Worm (Caenorhabditis elegans) whole organism, L4/young adult: ENCODE data around the gene W08E12.7.
"Not testable (repeated sequence)": the region's sequence is repeated elsewhere in the genome, so short reads cannot be mapped to it uniquely, and the experiment has no call there.

Experiments used
- W03F9.2 ChIP-seq: fragments of 150-350 bp; optimal IDR thresholded peaks from 2 replicates; lab custom pipeline; 2014; ENCODE audit warnings: missing biosample characterization, missing genetic modification characterization
- dao-5 ChIP-seq: sonication (generic microtip); optimal IDR thresholded peaks from 2 replicates; lab custom pipeline; 2016; ENCODE audit warnings: missing genotype, missing genetic modification characterization, moderate library complexity, missing compliant biosample characterization
- him-1 ChIP-seq: sonication (generic microtip); optimal IDR thresholded peaks from 2 replicates; lab custom pipeline; 2016; ENCODE audit warnings: missing genotype, missing genetic modification reagents, missing genetic modification characterization, missing compliant biosample characterization

The W08E12.7 gene

DNA sequence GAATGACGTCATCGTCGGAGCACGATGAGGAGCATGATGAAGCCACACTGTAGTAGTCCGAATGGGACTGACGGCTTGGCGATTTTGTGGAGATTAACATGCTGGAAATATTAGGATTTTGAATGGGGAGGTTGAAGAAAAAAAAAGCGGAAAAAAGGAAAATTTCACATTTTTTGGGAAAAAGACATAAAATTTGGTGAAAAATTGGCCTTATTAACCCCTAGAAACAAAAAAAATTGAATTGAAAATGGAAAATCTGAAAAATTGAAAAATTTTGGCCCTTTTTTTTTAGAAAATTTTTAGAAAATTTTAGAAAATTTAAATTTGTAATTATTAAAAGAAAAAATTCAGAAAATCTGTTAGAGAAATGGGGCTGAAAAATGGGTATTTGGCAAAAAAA, 21.6 kb upstream of the W08E12.7 start, which contains the start of gene T26C12.3:
Gene T26C12.3 (minus strand): TSS at position 101 of the 400 bp plus-strand sequence.
- TF ChIP-seq him-1 (no peak), W03F9.2 (tag; lab: Kevin White, UChicago) (no peak), dao-5 (tag; lab: Kevin White, UChicago) (no peak)

ce11 chrIV:3278822-3279221, 16.1 kb upstream of the W08E12.7 start:
- no peak for TF ChIP-seq dao-5 (tag; lab: Kevin White, UChicago)
- TF ChIP-seq him-1 = no peak
- TF ChIP-seq W03F9.2 (tag; lab: Kevin White, UChicago) = no peak

- TF ChIP-seq W03F9.2 (tag; lab: Kevin White, UChicago) = no peak
- no peak for TF ChIP-seq him-1
- TF ChIP-seq dao-5 (tag; lab: Kevin White, UChicago) = no peak
Measured at ce11 chrIV:3289237-3289636, 5.7 kb upstream of the W08E12.7 start, which contains the start of gene gcy-23. Gene gcy-23, minus strand, starts transcription at chrIV:3289337.

DNA sequence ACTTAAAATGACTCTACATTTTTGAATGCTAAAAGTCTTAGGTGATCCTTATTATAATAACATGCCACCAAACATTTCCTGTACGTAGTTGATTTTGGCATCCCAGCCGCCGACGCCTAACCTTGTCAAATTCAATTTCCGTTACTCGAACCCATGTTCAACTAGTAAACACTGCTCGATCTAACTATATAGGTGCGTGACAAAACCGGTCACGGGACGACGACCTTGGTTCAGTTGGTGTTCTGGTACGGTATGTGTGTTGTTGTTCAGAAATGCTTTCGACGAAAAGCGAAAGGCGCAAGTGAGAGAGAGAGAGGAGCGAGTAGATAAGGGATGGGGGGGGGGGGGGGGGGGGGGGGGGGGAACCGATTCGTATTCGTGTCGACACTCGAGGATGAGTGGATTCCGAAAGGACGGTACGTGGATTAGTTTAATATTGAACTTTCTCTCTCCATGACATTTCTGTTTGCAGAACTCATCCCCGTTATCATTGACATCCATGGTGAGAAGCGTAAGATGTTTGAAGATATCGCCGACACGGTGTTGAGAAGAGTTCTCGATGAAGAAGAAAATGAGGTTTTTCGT, 2.9 kb upstream of the W08E12.7 start, which contains the start of gene W08E12.8:
Gene W08E12.8 (plus strand): TSS at position 395 of the 585 bp plus-strand sequence.
- TF ChIP-seq W03F9.2 (tag; lab: Kevin White, UChicago) (no peak), him-1 (no peak), dao-5 (tag; lab: Kevin White, UChicago) (no peak)

ce11 chrIV:3293800-3294493, 988 bp upstream of the W08E12.7 start:
- TF ChIP-seq dao-5 (tag; lab: Kevin White, UChicago) (no peak), him-1 (no peak), W03F9.2 (tag; lab: Kevin White, UChicago) (no peak)

DNA sequence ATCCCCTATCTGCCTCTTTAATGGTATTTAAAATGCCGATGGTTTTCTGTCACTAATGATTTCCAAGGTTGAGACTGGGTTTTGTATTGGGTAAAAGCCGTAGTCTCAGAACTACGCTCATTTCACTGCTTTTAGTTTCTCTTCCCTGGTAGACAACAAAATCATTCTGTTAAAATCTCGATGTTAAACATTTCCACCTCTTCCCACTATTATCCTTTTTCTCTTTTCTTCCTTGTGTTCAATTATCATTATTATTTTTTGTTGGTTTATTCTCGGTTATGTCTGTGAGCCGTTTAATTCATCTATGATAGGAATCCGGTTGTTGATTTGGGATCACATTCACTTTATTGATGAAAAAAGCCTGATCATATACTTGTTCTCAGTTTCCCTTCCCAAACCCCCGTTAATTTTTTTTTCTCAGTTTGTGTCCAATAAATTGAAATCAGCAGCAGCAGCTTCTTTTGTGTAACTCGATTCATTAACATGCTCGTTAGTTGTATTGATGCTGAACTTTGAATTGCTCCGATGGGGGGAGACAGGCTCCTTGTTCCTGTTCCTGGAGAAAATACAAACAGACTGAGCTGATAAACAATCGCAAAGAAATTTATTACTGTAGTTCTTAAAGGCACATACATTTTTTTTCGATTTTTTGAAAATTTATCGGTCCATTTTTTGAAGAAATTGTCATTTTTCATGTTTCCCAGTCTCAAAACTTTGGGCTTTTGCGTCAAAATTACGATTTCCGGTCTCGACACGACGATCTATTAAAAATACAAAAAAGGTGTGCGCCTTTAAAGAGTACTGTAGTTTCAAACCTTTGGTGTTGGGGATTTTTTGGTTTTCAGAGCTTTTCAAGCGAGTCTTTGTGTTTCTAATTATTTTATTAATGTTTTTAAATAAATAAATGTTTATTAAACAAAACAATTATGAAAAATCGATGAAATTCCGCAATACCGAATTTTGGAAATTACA, 1.9 kb downstream of the W08E12.7 start:
- TF ChIP-seq him-1 (no peak), dao-5 (tag; lab: Kevin White, UChicago) (no peak), W03F9.2 (tag; lab: Kevin White, UChicago) (no peak)

DNA sequence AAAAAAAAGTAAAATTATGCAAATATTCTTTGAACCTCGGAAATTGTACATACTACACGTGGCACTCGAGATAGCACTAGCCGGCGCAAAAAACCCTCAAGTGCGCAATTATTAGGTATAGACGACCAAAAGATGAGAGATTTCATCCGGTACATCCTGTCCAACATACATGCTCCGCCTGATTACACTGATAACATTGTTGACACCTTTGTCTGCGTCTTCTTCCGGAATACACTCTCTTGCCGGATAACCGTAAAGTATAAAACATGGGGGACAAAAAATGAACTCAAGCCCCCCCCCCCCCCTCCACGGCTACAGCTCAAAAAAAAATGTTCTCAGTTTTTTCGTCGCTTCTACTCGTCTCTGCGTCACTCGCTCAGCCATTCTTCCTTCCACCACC, 3.4 kb downstream of the W08E12.7 start, which contains the start of gene W08E12.6:
Gene W08E12.6 (plus strand): TSS at position 301 of the 400 bp plus-strand sequence.
- no peak for TF ChIP-seq dao-5 (tag; lab: Kevin White, UChicago)
- no peak for TF ChIP-seq W03F9.2 (tag; lab: Kevin White, UChicago)
- TF ChIP-seq him-1 = no peak

DNA sequence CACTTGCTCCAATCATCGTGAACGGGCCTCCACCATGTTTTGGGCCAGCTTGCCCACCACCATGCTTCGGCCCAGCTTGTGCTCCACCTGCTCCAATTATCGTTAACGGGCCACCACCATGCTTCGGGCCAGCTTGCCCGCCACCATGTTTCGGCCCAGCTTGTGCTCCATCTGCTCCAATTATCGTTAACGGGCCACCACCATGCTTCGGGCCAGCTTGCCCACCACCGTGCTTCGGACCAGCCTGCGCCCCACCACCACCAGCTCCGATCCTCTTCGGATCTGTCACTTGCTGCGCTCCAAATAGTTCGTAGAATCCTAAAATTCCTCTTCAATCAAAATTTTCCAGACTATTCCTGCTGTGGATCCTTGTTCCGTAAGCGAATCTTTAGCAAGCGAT, 4.3 kb downstream of the W08E12.7 start:
- TF ChIP-seq dao-5 (tag; lab: Kevin White, UChicago) (no peak), him-1 (no peak), W03F9.2 (tag; lab: Kevin White, UChicago) (no peak)

DNA sequence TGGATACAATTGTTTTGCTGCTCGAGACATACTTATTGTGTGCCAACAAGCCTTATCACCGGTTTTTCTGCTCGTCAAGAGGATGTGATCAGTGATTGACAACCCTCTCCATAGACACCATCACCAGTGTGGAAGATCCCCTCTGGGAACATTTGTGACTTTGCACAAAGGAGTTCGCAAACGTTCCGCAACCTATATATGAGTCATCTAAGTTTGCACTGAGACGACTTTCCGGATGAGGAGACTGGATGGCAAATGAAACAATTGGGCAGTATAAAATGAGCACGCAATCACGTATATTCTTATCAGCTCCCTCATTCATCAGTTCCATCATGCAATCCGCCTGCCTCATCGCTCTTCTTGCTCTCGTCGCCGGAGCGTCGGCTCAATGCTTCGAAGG, 5.6 kb downstream of the W08E12.7 start, which contains the start of gene W08E12.5:
Gene W08E12.5 (plus strand): TSS at position 301 of the 400 bp plus-strand sequence.
- TF ChIP-seq W03F9.2 (tag; lab: Kevin White, UChicago) (no peak), dao-5 (tag; lab: Kevin White, UChicago) (no peak), him-1 (no peak)

DNA sequence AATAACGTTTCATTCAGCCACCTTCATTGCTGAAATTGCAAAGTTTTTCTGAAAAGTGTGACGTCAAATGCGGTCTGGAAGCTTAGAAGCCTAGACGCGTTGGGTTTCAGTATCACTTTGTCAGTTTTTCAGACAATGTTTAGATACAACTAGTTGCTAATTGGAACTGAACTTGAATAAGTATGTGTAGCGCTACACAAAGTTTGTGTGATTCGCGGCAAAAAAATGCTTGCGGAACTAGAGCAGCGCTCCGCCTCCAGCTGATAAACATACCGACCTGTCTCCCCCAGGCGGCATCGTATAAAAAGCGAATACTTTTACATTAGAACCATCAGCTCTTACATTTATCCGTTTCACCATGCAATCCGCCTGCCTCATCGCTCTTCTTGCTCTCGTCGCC, 7.1 kb downstream of the W08E12.7 start, which contains the start of gene W08E12.4:
Gene W08E12.4 (plus strand): TSS at position 301 of the 400 bp plus-strand sequence.
- not testable (repeated sequence) for TF ChIP-seq dao-5 (tag; lab: Kevin White, UChicago); W03F9.2 (tag; lab: Kevin White, UChicago); him-1

DNA sequence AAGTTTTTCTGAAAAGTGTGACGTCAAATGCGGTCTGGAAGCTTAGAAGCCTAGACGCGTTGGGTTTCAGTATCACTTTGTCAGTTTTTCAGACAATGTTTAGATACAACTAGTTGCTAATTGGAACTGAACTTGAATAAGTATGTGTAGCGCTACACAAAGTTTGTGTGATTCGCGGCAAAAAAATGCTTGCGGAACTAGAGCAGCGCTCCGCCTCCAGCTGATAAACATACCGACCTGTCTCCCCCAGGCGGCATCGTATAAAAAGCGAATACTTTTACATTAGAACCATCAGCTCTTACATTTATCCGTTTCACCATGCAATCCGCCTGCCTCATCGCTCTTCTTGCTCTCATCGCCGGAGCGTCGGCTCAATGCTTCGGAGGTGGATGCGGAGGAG, 8.8 kb downstream of the W08E12.7 start, which contains the start of gene idpp-12:
Gene idpp-12 (plus strand): TSS at position 301 of the 400 bp plus-strand sequence.
- TF ChIP-seq W03F9.2 (tag; lab: Kevin White, UChicago); him-1; dao-5 (tag; lab: Kevin White, UChicago): not testable (repeated sequence)

- TF ChIP-seq W03F9.2 (tag; lab: Kevin White, UChicago) (no peak), him-1 (no peak), dao-5 (tag; lab: Kevin White, UChicago) (no peak)
Measured at ce11 chrIV:3305575-3305974, 10.6 kb downstream of the W08E12.7 start, which contains the start of gene W08E12.2. Gene W08E12.2, plus strand, starts transcription at chrIV:3305875.

ce11 chrIV:3307463-3307862, 12.5 kb downstream of the W08E12.7 start, which contains the start of gene W08E12.9:
Gene W08E12.9, minus strand, starts transcription at chrIV:3307563.
- TF ChIP-seq him-1 = no peak
- no peak for TF ChIP-seq W03F9.2 (tag; lab: Kevin White, UChicago)
- TF ChIP-seq dao-5 (tag; lab: Kevin White, UChicago) = no peak
